Fruit fly (Drosophila melanogaster) whole organism, prepupa: ENCODE data around the gene CG32537.

Experiments
- Blimp-1 ChIP-seq: fragments of 200-800 bp; sonication (Bioruptor generic); optimal IDR thresholded peaks from 3 replicates; lab custom pipeline; 2017; ENCODE audit warnings: missing biosample characterization, missing genetic modification characterization, mild to moderate bottlenecking, moderate library complexity, missing genetic modification reagents
- CG10631 ChIP-seq: fragments of 200-800 bp; sonication (Bioruptor generic); optimal IDR thresholded peaks from 2 replicates; lab custom pipeline; 2016; ENCODE audit warnings: missing biosample characterization, missing genetic modification characterization
- CG10669 ChIP-seq: fragments of 200-800 bp; sonication (Bioruptor generic); optimal IDR thresholded peaks from 3 replicates; lab custom pipeline; 2018; ENCODE audit warnings: missing biosample characterization, mild to moderate bottlenecking, missing genetic modification characterization, moderate library complexity
- CG11294 ChIP-seq: fragments of 200-800 bp; sonication (Bioruptor generic); IDR thresholded peaks from 2 replicates; pipeline ENCODE4 v1.3.6; 2022; ENCODE audit warnings: missing biosample characterization, missing genetic modification characterization
- CG11762 ChIP-seq: fragments of 200-800 bp; sonication (Bioruptor generic); optimal IDR thresholded peaks from 3 replicates; lab custom pipeline; 2016; ENCODE audit warnings: missing biosample characterization, missing genetic modification characterization; ENCODE audit not compliant: insufficient read depth
- CG11902 ChIP-seq: fragments of 200-800 bp; sonication (Bioruptor generic); optimal IDR thresholded peaks from 3 replicates; lab custom pipeline; 2016; ENCODE audit warnings: missing biosample characterization, missing genetic modification characterization
- CG15336 ChIP-seq: fragments of 200-800 bp; sonication (Bioruptor generic); IDR thresholded peaks from 2 replicates; pipeline ENCODE4 v1.3.6; 2022; ENCODE audit warnings: missing biosample characterization, missing genetic modification characterization
- CG1621 ChIP-seq: fragments of 200-800 bp; sonication (Bioruptor generic); optimal IDR thresholded peaks from 3 replicates; lab custom pipeline; 2018; ENCODE audit warnings: missing biosample characterization, mild to moderate bottlenecking, missing genetic modification characterization
- CG16779 ChIP-seq: fragments of 200-800 bp; sonication (Bioruptor generic); optimal IDR thresholded peaks from 3 replicates; lab custom pipeline; 2017; ENCODE audit warnings: missing biosample characterization, mild to moderate bottlenecking, missing genetic modification characterization
- CG3032 ChIP-seq: fragments of 200-800 bp; optimal IDR thresholded peaks from 2 replicates; lab custom pipeline; 2019; ENCODE audit warnings: missing biosample characterization, mild to moderate bottlenecking, missing genetic modification characterization, moderate library complexity
- CG31627 ChIP-seq: fragments of 200-800 bp; sonication (Bioruptor generic); optimal IDR thresholded peaks from 3 replicates; lab custom pipeline; 2016; ENCODE audit warnings: missing biosample characterization, missing genetic modification characterization
- CG32006 ChIP-seq: fragments of 200-800 bp; sonication (Bioruptor generic); optimal IDR thresholded peaks from 3 replicates; lab custom pipeline; 2017; ENCODE audit warnings: missing biosample characterization, mild to moderate bottlenecking, missing genetic modification characterization
- CG34406 ChIP-seq: fragments of 200-800 bp; sonication (Bioruptor generic); optimal IDR thresholded peaks from 3 replicates; lab custom pipeline; 2016; ENCODE audit warnings: missing biosample characterization, missing genetic modification characterization
- CG4318 ChIP-seq: fragments of 200-800 bp; sonication (Bioruptor generic); optimal IDR thresholded peaks from 3 replicates; lab custom pipeline; 2017; ENCODE audit warnings: missing biosample characterization, mild to moderate bottlenecking, missing genetic modification characterization
- CG6163 ChIP-seq: fragments of 200-800 bp; sonication (Bioruptor generic); IDR thresholded peaks from 3 replicates; pipeline ENCODE4 v1.3.6; 2022; ENCODE audit warnings: missing biosample characterization, missing genetic modification characterization
- CG6276 ChIP-seq: fragments of 200-800 bp; sonication (Bioruptor generic); optimal IDR thresholded peaks from 2 replicates; lab custom pipeline; 2017; ENCODE audit warnings: missing biosample characterization, mild to moderate bottlenecking, missing genetic modification characterization
- CG6792 ChIP-seq: fragments of 200-800 bp; sonication (Bioruptor generic); optimal IDR thresholded peaks from 3 replicates; lab custom pipeline; 2016; ENCODE audit warnings: missing biosample characterization, missing genetic modification characterization
- CG7368 ChIP-seq: fragments of 200-800 bp; sonication (Bioruptor generic); optimal IDR thresholded peaks from 3 replicates; lab custom pipeline; 2016; ENCODE audit warnings: missing biosample characterization, missing genetic modification characterization
- CG8119 ChIP-seq: fragments of 200-800 bp; sonication (Bioruptor generic); IDR thresholded peaks from 3 replicates; pipeline ENCODE4 v1.3.6; 2022; ENCODE audit warnings: missing biosample characterization, missing genetic modification characterization
- CG8319 ChIP-seq: fragments of 200-800 bp; sonication (Bioruptor generic); optimal IDR thresholded peaks from 3 replicates; lab custom pipeline; 2016; ENCODE audit warnings: missing biosample characterization, missing genetic modification characterization
- CG8632 ChIP-seq: fragments of 200-800 bp; sonication (Bioruptor generic); optimal IDR thresholded peaks from 3 replicates; lab custom pipeline; 2016; ENCODE audit warnings: missing biosample characterization, missing genetic modification characterization
- CG9139 ChIP-seq: fragments of 200-800 bp; sonication (Bioruptor generic); optimal IDR thresholded peaks from 3 replicates; lab custom pipeline; 2017; ENCODE audit warnings: missing biosample characterization, mild to moderate bottlenecking, missing genetic modification characterization
- Eip75B ChIP-seq: fragments of 200-800 bp; sonication (Bioruptor generic); optimal IDR thresholded peaks from 3 replicates; lab custom pipeline; 2016; ENCODE audit warnings: missing biosample characterization, missing genetic modification characterization
- Ets21C ChIP-seq: fragments of 200-800 bp; sonication (Bioruptor generic); optimal IDR thresholded peaks from 3 replicates; lab custom pipeline; 2016; ENCODE audit warnings: missing biosample characterization, missing genetic modification characterization
- Ets96B ChIP-seq: fragments of 200-800 bp; optimal IDR thresholded peaks from 2 replicates; lab custom pipeline; 2019; ENCODE audit warnings: missing biosample characterization, mild to moderate bottlenecking, missing genetic modification characterization, moderate library complexity
- Hr38 ChIP-seq: sonication (Bioruptor generic); optimal IDR thresholded peaks from 2 replicates; lab custom pipeline; 2016; ENCODE audit warnings: missing biosample characterization, missing genetic modification characterization
- Hr39 ChIP-seq: fragments of 200-800 bp; sonication (Bioruptor generic); optimal IDR thresholded peaks from 2 replicates; lab custom pipeline; 2016; ENCODE audit warnings: missing biosample characterization, missing genetic modification characterization
- Lpt ChIP-seq: fragments of 200-800 bp; sonication (Bioruptor generic); optimal IDR thresholded peaks from 3 replicates; lab custom pipeline; 2016; ENCODE audit warnings: missing biosample characterization, missing genetic modification characterization
- Met ChIP-seq: fragments of 200-800 bp; sonication (Bioruptor generic); optimal IDR thresholded peaks from 3 replicates; lab custom pipeline; 2016; ENCODE audit warnings: missing biosample characterization, missing genetic modification characterization
- Smox ChIP-seq: fragments of 200-800 bp; sonication (Bioruptor generic); optimal IDR thresholded peaks from 3 replicates; lab custom pipeline; 2016; ENCODE audit warnings: missing biosample characterization, missing genetic modification characterization
- Sox102F ChIP-seq: fragments of 200-800 bp; sonication (Bioruptor generic); optimal IDR thresholded peaks from 2 replicates; lab custom pipeline; 2016; ENCODE audit warnings: missing biosample characterization, mild to moderate bottlenecking, missing genetic modification characterization
- Sox15 ChIP-seq: fragments of 200-800 bp; sonication (Bioruptor generic); optimal IDR thresholded peaks from 3 replicates; lab custom pipeline; 2016; ENCODE audit warnings: missing biosample characterization, missing genetic modification characterization
- achi ChIP-seq: fragments of 200-800 bp; sonication (Bioruptor generic); optimal IDR thresholded peaks from 3 replicates; lab custom pipeline; 2016; ENCODE audit warnings: missing biosample characterization, missing genetic modification characterization
- acj6 ChIP-seq: fragments of 200-800 bp; sonication (Bioruptor generic); optimal IDR thresholded peaks from 3 replicates; lab custom pipeline; 2016; ENCODE audit warnings: missing biosample characterization, missing genetic modification characterization
- cyc ChIP-seq: fragments of 200-800 bp; sonication (Bioruptor generic); optimal IDR thresholded peaks from 3 replicates; lab custom pipeline; 2016; ENCODE audit warnings: missing biosample characterization, missing genetic modification characterization
- dsx ChIP-seq: fragments of 200-800 bp; optimal IDR thresholded peaks from 3 replicates; lab custom pipeline; 2019; ENCODE audit warnings: missing biosample characterization, mild to moderate bottlenecking, missing genetic modification characterization, moderate library complexity; ENCODE audit not compliant: poor library complexity, severe bottlenecking
- eg ChIP-seq: fragments of 200-800 bp; sonication (Bioruptor generic); IDR thresholded peaks from 3 replicates; pipeline ENCODE4 v1.3.6; 2022; ENCODE audit warnings: missing biosample characterization, missing genetic modification characterization
- esn ChIP-seq: fragments of 200-800 bp; sonication (Bioruptor generic); optimal IDR thresholded peaks from 2 replicates; lab custom pipeline; 2016; ENCODE audit warnings: missing biosample characterization, mild to moderate bottlenecking, missing genetic modification characterization, moderate library complexity
- fd85E ChIP-seq: fragments of 200-800 bp; sonication (Bioruptor generic); optimal IDR thresholded peaks from 3 replicates; lab custom pipeline; 2016; ENCODE audit warnings: missing biosample characterization, missing genetic modification characterization
- fkh ChIP-seq: fragments of 200-800 bp; sonication (Bioruptor generic); optimal IDR thresholded peaks from 3 replicates; lab custom pipeline; 2017; ENCODE audit warnings: missing biosample characterization, mild to moderate bottlenecking, missing genetic modification characterization, moderate library complexity
- lz ChIP-seq: fragments of 200-800 bp; sonication (Bioruptor generic); optimal IDR thresholded peaks from 3 replicates; lab custom pipeline; 2016; ENCODE audit warnings: missing biosample characterization, missing genetic modification characterization
- net ChIP-seq: fragments of 200-800 bp; sonication (Bioruptor generic); optimal IDR thresholded peaks from 3 replicates; lab custom pipeline; 2016; ENCODE audit warnings: missing biosample characterization, missing genetic modification characterization
- spab ChIP-seq: fragments of 200-800 bp; sonication (Bioruptor generic); optimal IDR thresholded peaks from 2 replicates; lab custom pipeline; 2017; ENCODE audit warnings: missing biosample characterization, mild to moderate bottlenecking, missing genetic modification characterization, missing genetic modification reagents
- ss ChIP-seq, 2 experiments: fragments of 200-800 bp; sonication (Bioruptor generic); optimal IDR thresholded peaks; 2 replicates in 1 of 2; 3 replicates in 1 of 2; lab custom pipeline; 2017 to 2018; ENCODE audit warnings: mild to moderate bottlenecking in 2 of 2, missing biosample characterization in 2 of 2, missing genetic modification characterization in 2 of 2, moderate library complexity in 1 of 2
- svp ChIP-seq: fragments of 200-800 bp; sonication (Bioruptor generic); peaks from one replicate; lab custom pipeline; 2016; ENCODE audit warnings: missing biosample characterization, missing genetic modification characterization
- topi ChIP-seq: fragments of 200-800 bp; sonication (Bioruptor generic); optimal IDR thresholded peaks from 3 replicates; lab custom pipeline; 2016; ENCODE audit warnings: missing biosample characterization, missing genetic modification characterization
- vri ChIP-seq: fragments of 200-800 bp; sonication (Bioruptor generic); optimal IDR thresholded peaks from 3 replicates; lab custom pipeline; 2016; ENCODE audit warnings: missing biosample characterization, mild to moderate bottlenecking, missing genetic modification characterization

The CG32537 gene

DNA sequence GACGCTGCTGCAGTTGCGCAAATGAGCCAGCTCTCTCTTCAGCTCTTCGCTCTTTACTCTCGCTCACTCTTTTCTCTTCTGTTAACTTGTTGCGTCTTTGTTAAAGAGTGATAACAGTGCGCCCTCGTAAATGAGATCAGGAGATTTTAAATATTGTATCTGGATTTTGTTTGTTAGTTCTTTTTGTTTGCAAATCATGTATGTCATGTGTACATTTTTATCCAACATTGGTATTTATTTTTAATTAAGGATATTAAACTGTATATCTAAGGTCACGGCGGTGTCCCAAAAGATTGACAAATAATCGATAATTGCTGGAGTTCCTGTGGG, 22.4 kb upstream of the CG32537 start (continued):
- TF ChIP-seq CG16779 (tag; lab: Kevin White, UChicago): no peak
- TF ChIP-seq CG4318 (GFP tag; lab: Kevin White, UChicago): peak; percentile 16
- no peak for TF ChIP-seq fd85E (GFP tag; lab: Kevin White, UChicago)
- peak; percentile 31 for TF ChIP-seq CG34406 (GFP tag; lab: Kevin White, UChicago)
- TF ChIP-seq CG10669 (GFP tag; lab: Kevin White, UChicago): peak; percentile 52
- peak; percentile 17 for TF ChIP-seq CG6276 (GFP tag; lab: Kevin White, UChicago)
- peak; percentile 67 for TF ChIP-seq CG8119 (GFP tag; lab: Robert Waterston, UW)
- peak; percentile 29 for TF ChIP-seq Ets21C
- TF ChIP-seq CG8319: no peak
- peak; percentile 52 for TF ChIP-seq esn (GFP tag; lab: Kevin White, UChicago)
- TF ChIP-seq Blimp-1 (GFP tag; lab: Kevin White, UChicago): no peak
- TF ChIP-seq Sox102F: peak; percentile 74
- TF ChIP-seq CG10631 (GFP tag; lab: Kevin White, UChicago): peak; percentile 50
- peak; percentile 53 for TF ChIP-seq achi
- no peak for TF ChIP-seq fkh (GFP tag; lab: Kevin White, UChicago)
- TF ChIP-seq Smox: peak; percentile 51
- peak; percentile 63 for TF ChIP-seq CG8632 (GFP tag; lab: Kevin White, UChicago)
- peak; percentile 71 for TF ChIP-seq CG15336 (GFP tag; lab: Robert Waterston, UW)
- peak; percentile 63; the same call in 1 of the 3 replicates for TF ChIP-seq CG6163
- TF ChIP-seq vri (GFP tag; lab: Kevin White, UChicago): no peak
- peak; percentile 74 for TF ChIP-seq svp (GFP tag; lab: Kevin White, UChicago)
- TF ChIP-seq Sox15: peak; percentile 29
- peak in 1 of 2 experiments; percentile 37 for TF ChIP-seq ss (GFP tag; optimal IDR thresholded peaks at IDR 0.05; lab: Kevin White, UChicago)
- TF ChIP-seq CG7368 (GFP tag; lab: Kevin White, UChicago): peak; percentile 40
- peak; percentile 27 for TF ChIP-seq CG11902 (GFP tag; lab: Kevin White, UChicago)
- no peak for TF ChIP-seq Hr38 (GFP tag; lab: Kevin White, UChicago)
- TF ChIP-seq Hr39 (GFP tag; lab: Kevin White, UChicago): peak; percentile 57
- TF ChIP-seq CG31627 (GFP tag; lab: Kevin White, UChicago): peak; percentile 57
- peak; percentile 27 for TF ChIP-seq CG1621
- TF ChIP-seq Met (GFP tag; lab: Kevin White, UChicago): peak; percentile 73
- TF ChIP-seq CG3032 (tag; lab: Kevin White, UChicago): peak; percentile 43
- no peak for TF ChIP-seq Lpt (GFP tag; lab: Kevin White, UChicago)
- TF ChIP-seq, all 60 proteins: peak for 47

DNA sequence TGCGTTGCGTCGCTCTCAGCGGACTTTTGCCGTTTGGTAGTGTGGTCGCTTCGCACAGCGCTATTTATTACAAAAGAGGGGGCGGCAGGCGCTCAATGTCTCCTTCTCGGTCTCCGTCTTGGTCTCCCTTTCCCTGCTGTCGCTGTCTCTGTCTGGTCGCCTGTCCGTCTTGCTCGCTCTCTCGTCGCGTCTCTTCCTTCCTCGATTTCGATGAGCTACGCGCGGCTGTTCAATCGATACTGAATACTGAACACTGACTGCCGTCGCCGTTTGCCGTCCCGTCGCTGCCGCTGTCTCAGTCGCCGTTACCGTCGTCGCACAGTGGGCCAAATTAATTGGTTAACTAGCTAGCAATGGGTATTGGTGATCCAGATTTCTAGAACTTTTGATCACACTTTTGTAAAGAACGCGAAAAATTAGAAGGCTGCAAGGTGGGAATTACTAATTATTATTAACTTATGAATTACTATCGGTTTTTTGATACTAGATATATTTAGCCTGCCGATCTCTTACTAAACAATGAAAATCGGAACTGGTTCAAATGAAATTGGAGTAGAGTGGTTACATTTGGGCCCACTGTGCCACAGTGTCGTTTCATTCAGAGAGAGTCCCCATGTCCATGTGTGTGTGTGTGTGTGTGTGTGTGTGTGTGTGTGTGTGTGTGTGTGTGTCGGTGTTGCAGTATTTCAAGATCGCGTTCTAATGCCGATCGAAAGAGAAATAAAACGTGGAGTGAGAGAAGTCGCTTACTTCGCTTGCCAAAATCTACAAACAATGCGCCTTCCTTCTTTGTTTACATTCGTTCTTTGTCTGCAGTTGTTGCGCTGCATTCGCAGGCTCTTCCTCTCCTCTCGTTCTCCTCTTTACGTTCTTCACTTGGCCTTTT, 21.8 kb upstream of the CG32537 start, which contains the start of gene CG8034:
TSS of gene CG8034 (minus strand) at position 264 of the 886 bp plus-strand sequence.
- TF ChIP-seq Eip75B (GFP tag; lab: Kevin White, UChicago): peak; percentile 99
- TF ChIP-seq CG9139 (GFP tag; lab: Kevin White, UChicago): peak; percentile 95
- peak; percentile 99 for TF ChIP-seq topi (GFP tag; lab: Kevin White, UChicago)
- peak; percentile 99 for TF ChIP-seq CG32006 (GFP tag; lab: Kevin White, UChicago)
- peak; percentile 99 for TF ChIP-seq Met (GFP tag; lab: Kevin White, UChicago)
- TF ChIP-seq CG11762 (GFP tag; lab: Kevin White, UChicago): peak; percentile 97
- TF ChIP-seq CG16779 (tag; lab: Kevin White, UChicago): peak; percentile 96
- TF ChIP-seq Ets96B (tag; lab: Kevin White, UChicago): peak; percentile 97
- TF ChIP-seq Ets21C: peak; percentile 96
- peak; percentile 98 for TF ChIP-seq esn (GFP tag; lab: Kevin White, UChicago)
- TF ChIP-seq spab: peak; percentile 97
- TF ChIP-seq lz (GFP tag; lab: Kevin White, UChicago): peak; percentile 99
- peak; percentile 84 for TF ChIP-seq fkh (GFP tag; lab: Kevin White, UChicago)
- peak; percentile 83 for TF ChIP-seq fd85E (GFP tag; lab: Kevin White, UChicago)
- TF ChIP-seq CG6792 (GFP tag; lab: Kevin White, UChicago): peak; percentile 98
- peak; percentile 98 for TF ChIP-seq Smox
- peak; percentile 95 for TF ChIP-seq CG11294 (GFP tag; lab: Robert Waterston, UW)
- peak; percentile 97 for TF ChIP-seq CG11902 (GFP tag; lab: Kevin White, UChicago)
- TF ChIP-seq cyc (GFP tag; lab: Kevin White, UChicago): peak; percentile 97
- TF ChIP-seq net (GFP tag; lab: Kevin White, UChicago): peak; percentile 98
- TF ChIP-seq acj6 (GFP tag; lab: Kevin White, UChicago): peak; percentile 98
- TF ChIP-seq achi: peak; percentile 97
- TF ChIP-seq dsx (GFP tag; lab: Kevin White, UChicago): peak; percentile 95
- no peak for TF ChIP-seq Hr38 (GFP tag; lab: Kevin White, UChicago)
- peak; percentile 95 for TF ChIP-seq eg (GFP tag; lab: Robert Waterston, UW)
- peak; percentile 95 for TF ChIP-seq vri (GFP tag; lab: Kevin White, UChicago)
- TF ChIP-seq CG8632 (GFP tag; lab: Kevin White, UChicago): peak; percentile 98
